Worm (Caenorhabditis elegans) whole organism, mixed stage, embryonic: ENCODE measurements around the gene T25F10.1.

Experiments
- ceh-39 ChIP-seq: fragments of 150-350 bp; optimal IDR thresholded peaks from 2 replicates; lab custom pipeline; 2014; ENCODE audit warnings: missing biosample characterization, missing genetic modification characterization
- ces-1 ChIP-seq: fragments of 150-350 bp; optimal IDR thresholded peaks from 2 replicates; lab custom pipeline; 2014; ENCODE audit warnings: missing biosample characterization, missing genetic modification reagents, missing genetic modification characterization
- cnd-1 ChIP-seq: fragments of 200-800 bp; sonication (Bioruptor generic); optimal IDR thresholded peaks from 2 replicates; lab custom pipeline; 2018; ENCODE audit warnings: mild to moderate bottlenecking, missing genetic modification characterization, missing compliant biosample characterization
- elt-1 ChIP-seq: sonication (generic microtip); optimal IDR thresholded peaks from 2 replicates; lab custom pipeline; 2017; ENCODE audit warnings: missing genetic modification characterization, mild to moderate bottlenecking, missing compliant biosample characterization, antibody characterized with exemption, moderate library complexity, borderline replicate concordance; ENCODE audit not compliant: insufficient read depth
- elt-3 ChIP-seq: fragments of 150-350 bp; optimal IDR thresholded peaks from 2 replicates; lab custom pipeline; 2014; ENCODE audit warnings: missing biosample characterization, missing genetic modification characterization
- flh-1 ChIP-seq: fragments of 200-800 bp; sonication (Bioruptor generic); optimal IDR thresholded peaks from 2 replicates; lab custom pipeline; 2018; ENCODE audit warnings: mild to moderate bottlenecking, missing genetic modification characterization, moderate library complexity, missing compliant biosample characterization
- ham-2 ChIP-seq: fragments of 200-800 bp; sonication (Bioruptor generic); optimal IDR thresholded peaks from 2 replicates; lab custom pipeline; 2018; ENCODE audit warnings: mild to moderate bottlenecking, missing genetic modification characterization, missing compliant biosample characterization
- hlh-1 ChIP-seq: fragments of 150-350 bp; optimal IDR thresholded peaks from 2 replicates; lab custom pipeline; 2014; ENCODE audit warnings: missing biosample characterization, missing genetic modification reagents, missing genetic modification characterization
- lin-13 ChIP-seq: fragments of 150-350 bp; optimal IDR thresholded peaks from 2 replicates; lab custom pipeline; 2014; ENCODE audit warnings: missing biosample characterization, missing genetic modification characterization
- lin-32 ChIP-seq: fragments of 200-800 bp; sonication (Bioruptor generic); optimal IDR thresholded peaks from 2 replicates; lab custom pipeline; 2018; ENCODE audit warnings: mild to moderate bottlenecking, missing genetic modification characterization, missing compliant biosample characterization
- lsy-2 ChIP-seq: fragments of 150-350 bp; optimal IDR thresholded peaks from 2 replicates; lab custom pipeline; 2014; ENCODE audit warnings: missing biosample characterization, missing genetic modification characterization
- mab-5 ChIP-seq: fragments of 150-350 bp; optimal IDR thresholded peaks from 2 replicates; lab custom pipeline; 2014; ENCODE audit warnings: missing biosample characterization, missing genetic modification characterization
- mep-1 ChIP-seq: fragments of 150-350 bp; optimal IDR thresholded peaks from 2 replicates; lab custom pipeline; 2017; ENCODE audit warnings: missing biosample characterization, missing genetic modification reagents, missing genetic modification characterization, inconsistent platforms
- nhr-2 ChIP-seq: fragments of 150-350 bp; optimal IDR thresholded peaks from 2 replicates; lab custom pipeline; 2014; ENCODE audit warnings: missing biosample characterization, missing genetic modification characterization
- nhr-237 ChIP-seq: fragments of 150-350 bp; optimal IDR thresholded peaks from 2 replicates; lab custom pipeline; 2014; ENCODE audit warnings: missing biosample characterization, missing genetic modification characterization
- nhr-28 ChIP-seq: fragments of 150-350 bp; optimal IDR thresholded peaks from 2 replicates; lab custom pipeline; 2014; ENCODE audit warnings: missing biosample characterization, missing genetic modification characterization
- pha-4 ChIP-seq: fragments of 150-350 bp; optimal IDR thresholded peaks from 2 replicates; lab custom pipeline; 2018; ENCODE audit warnings: missing biosample characterization, missing genetic modification reagents, missing genetic modification characterization
- snpc-4 ChIP-seq: fragments of 150-350 bp; optimal IDR thresholded peaks from 2 replicates; lab custom pipeline; 2014; ENCODE audit warnings: missing biosample characterization, missing genetic modification characterization
- sptf-1 ChIP-seq: sonication (generic microtip); optimal IDR thresholded peaks from 2 replicates; lab custom pipeline; 2017; ENCODE audit warnings: mild to moderate bottlenecking, missing genetic modification characterization, moderate library complexity, missing compliant biosample characterization
- unc-120 ChIP-seq: sonication (generic microtip); optimal IDR thresholded peaks from 2 replicates; lab custom pipeline; 2017; ENCODE audit warnings: missing genetic modification characterization, missing compliant biosample characterization; ENCODE audit not compliant: poor library complexity, severe bottlenecking
- unc-39 ChIP-seq: fragments of 150-350 bp; optimal IDR thresholded peaks from 2 replicates; lab custom pipeline; 2014; ENCODE audit warnings: missing biosample characterization, missing genetic modification characterization
- unc-62 ChIP-seq: fragments of 150-350 bp; optimal IDR thresholded peaks from 2 replicates; lab custom pipeline; 2014; ENCODE audit warnings: missing biosample characterization, missing genetic modification reagents, missing genetic modification characterization
- zip-8 ChIP-seq: fragments of 150-350 bp; optimal IDR thresholded peaks from 2 replicates; lab custom pipeline; 2014; ENCODE audit warnings: missing biosample characterization, missing genetic modification characterization
- ztf-11 ChIP-seq: fragments of 150-350 bp; optimal IDR thresholded peaks from 2 replicates; lab custom pipeline; 2014; ENCODE audit warnings: missing biosample characterization, missing genetic modification characterization

T25F10.1 gene

ce11 chrV:6768452-6768929, at the start of gene T25F10.1, which contains the start of gene clik-1:
Gene T25F10.1, plus strand, starts transcription at chrV:6768502.
Gene clik-1, minus strand, starts transcription at chrV:6768732.
- TF ChIP-seq hlh-1 (tag; lab: Kevin White, UChicago): peak; percentile 31
- no peak for TF ChIP-seq nhr-237 (tag; lab: Kevin White, UChicago)
- TF ChIP-seq unc-62 (GFP tag; lab: Kevin White, UChicago): peak; percentile 9
- no peak for TF ChIP-seq ztf-11
- no peak for TF ChIP-seq sptf-1
- peak; percentile 90 for TF ChIP-seq unc-120 (tag; lab: Kevin White, UChicago)
- TF ChIP-seq, all 35 proteins: peak for 3

- TF ChIP-seq ceh-39 (tag; lab: Kevin White, UChicago): no peak
- TF ChIP-seq nhr-237 (tag; lab: Kevin White, UChicago): no peak
- TF ChIP-seq unc-39 (tag; lab: Kevin White, UChicago): no peak
- no peak for TF ChIP-seq lsy-2 (tag; lab: Kevin White, UChicago)
- TF ChIP-seq lin-32 (GFP tag; lab: Kevin White, UChicago): no peak
- no peak for TF ChIP-seq pha-4 (tag; lab: Kevin White, UChicago)
- no peak for TF ChIP-seq ces-1
- TF ChIP-seq snpc-4: no peak
- TF ChIP-seq cnd-1 (tag; lab: Kevin White, UChicago): no peak
- no peak for TF ChIP-seq zip-8 (tag; lab: Kevin White, UChicago)
- TF ChIP-seq lin-13 (tag; lab: Kevin White, UChicago): no peak
- TF ChIP-seq sptf-1: no peak
These were observed 45.9 kb upstream of the T25F10.1 start, which contains the start of gene ZC487.2 for ce11 chrV:6722378-6722777. Gene ZC487.2, minus strand, starts transcription at chrV:6722478.

ce11 chrV:6726279-6726678, 42.0 kb upstream of the T25F10.1 start:
- TF ChIP-seq nhr-237 (tag; lab: Kevin White, UChicago) (no peak), flh-1 (GFP tag; lab: Kevin White, UChicago) (no peak), elt-1 (tag; lab: Kevin White, UChicago) (no peak), ces-1 (peak; percentile 96), mab-5 (no peak), cnd-1 (tag; lab: Kevin White, UChicago) (no peak)

ce11 chrV:6727222-6727621, 41.1 kb upstream of the T25F10.1 start, which contains the start of gene ZC487.1:
Gene ZC487.1, plus strand, starts transcription at chrV:6727522.
- no peak for TF ChIP-seq sptf-1

ce11 chrV:6731594-6731993, 36.7 kb upstream of the T25F10.1 start, which contains the start of gene grl-9:
Gene grl-9, minus strand, starts transcription at chrV:6731694.
- TF ChIP-seq elt-1 (tag; lab: Kevin White, UChicago): no peak
- TF ChIP-seq mep-1 (tag; lab: Kevin White, UChicago): no peak
- no peak for TF ChIP-seq ceh-39 (tag; lab: Kevin White, UChicago)
- no peak for TF ChIP-seq snpc-4
- TF ChIP-seq nhr-2 (tag; lab: Kevin White, UChicago): no peak
- no peak for TF ChIP-seq ham-2 (GFP tag; lab: Kevin White, UChicago)
- TF ChIP-seq flh-1 (GFP tag; lab: Kevin White, UChicago): no peak
- no peak for TF ChIP-seq lin-13 (tag; lab: Kevin White, UChicago)
- TF ChIP-seq nhr-28 (tag; lab: Kevin White, UChicago): no peak
- no peak for TF ChIP-seq cnd-1 (tag; lab: Kevin White, UChicago)
- no peak for TF ChIP-seq lin-32 (GFP tag; lab: Kevin White, UChicago)
- TF ChIP-seq ztf-11: no peak

- TF ChIP-seq ces-1 (peak; percentile 19), unc-39 (tag; lab: Kevin White, UChicago) (no peak)
- TF ChIP-seq, all 35 proteins: peak for 1
These were observed 35.3 kb upstream of the T25F10.1 start, which contains the start of gene grl-8 for ce11 chrV:6732995-6733394. Gene grl-8, minus strand, starts transcription at chrV:6733095.

- no peak for TF ChIP-seq hlh-1 (tag; lab: Kevin White, UChicago)
- no peak for TF ChIP-seq lsy-2 (tag; lab: Kevin White, UChicago)
- no peak for TF ChIP-seq cnd-1 (tag; lab: Kevin White, UChicago)
- no peak for TF ChIP-seq mab-5
- no peak for TF ChIP-seq sptf-1
- TF ChIP-seq snpc-4: no peak
- TF ChIP-seq lin-32 (GFP tag; lab: Kevin White, UChicago): no peak
- TF ChIP-seq ham-2 (GFP tag; lab: Kevin White, UChicago): no peak
- TF ChIP-seq flh-1 (GFP tag; lab: Kevin White, UChicago): no peak
- TF ChIP-seq elt-1 (tag; lab: Kevin White, UChicago): no peak
- no peak for TF ChIP-seq elt-3 (tag; lab: Kevin White, UChicago)
These were observed 32.2 kb upstream of the T25F10.1 start for ce11 chrV:6736108-6736507.
